Fruit fly (Drosophila melanogaster) whole organism, embryonic: ENCODE results near the gene CG7656.

Experiments
- ATbp ChIP-seq: fragments of 200-800 bp; sonication (Bioruptor generic); optimal IDR thresholded peaks from 2 replicates; lab custom pipeline; 2017; ENCODE audit warnings: missing biosample characterization, mild to moderate bottlenecking, missing genetic modification characterization, missing genetic modification reagents
- Adf1 ChIP-seq: fragments of 200-800 bp; sonication (Bioruptor generic); IDR thresholded peaks from 2 replicates; pipeline ENCODE4 v1.3.6; 2022; ENCODE audit warnings: missing biosample characterization, missing genetic modification characterization
- CG10274 ChIP-seq: fragments of 200-800 bp; sonication (Bioruptor generic); optimal IDR thresholded peaks from 3 replicates; lab custom pipeline; 2017; ENCODE audit warnings: missing biosample characterization, mild to moderate bottlenecking, missing genetic modification characterization
- CG15269 ChIP-seq: fragments of 200-800 bp; sonication (Bioruptor generic); optimal IDR thresholded peaks from 2 replicates; lab custom pipeline; 2018; ENCODE audit warnings: missing biosample characterization, mild to moderate bottlenecking, missing genetic modification characterization, moderate library complexity
- CG15514 ChIP-seq: fragments of 200-800 bp; sonication (Bioruptor generic); optimal IDR thresholded peaks from 3 replicates; lab custom pipeline; 2017; ENCODE audit warnings: missing biosample characterization, missing genetic modification characterization, mild to moderate bottlenecking, moderate library complexity, missing genetic modification reagents
- CG1602 ChIP-seq: fragments of 200-800 bp; sonication (Bioruptor generic); optimal IDR thresholded peaks from 3 replicates; lab custom pipeline; 2016; ENCODE audit warnings: missing biosample characterization, missing genetic modification characterization
- CG17328 ChIP-seq: fragments of 200-800 bp; sonication (Bioruptor generic); IDR thresholded peaks from 2 replicates; pipeline ENCODE4 v1.3.6; 2022; ENCODE audit warnings: missing biosample characterization, missing genetic modification characterization
- CG32767 ChIP-seq: fragments of 200-800 bp; sonication (Bioruptor generic); IDR thresholded peaks from 2 replicates; pipeline ENCODE4 v1.3.6; 2022; ENCODE audit warnings: missing biosample characterization, missing genetic modification characterization
- CG32772 ChIP-seq: fragments of 200-800 bp; sonication (Bioruptor generic); IDR thresholded peaks from 2 replicates; pipeline ENCODE4 v1.3.6; 2022; ENCODE audit warnings: missing biosample characterization, missing genetic modification characterization
- CG33557 ChIP-seq: fragments of 200-800 bp; sonication (Bioruptor generic); optimal IDR thresholded peaks from 2 replicates; lab custom pipeline; 2019; ENCODE audit warnings: missing biosample characterization, mild to moderate bottlenecking, missing genetic modification characterization, moderate library complexity
- CG3995 ChIP-seq: fragments of 200-800 bp; sonication (Bioruptor generic); optimal IDR thresholded peaks from 3 replicates; lab custom pipeline; 2016; ENCODE audit warnings: missing biosample characterization, missing genetic modification characterization
- CG4282 ChIP-seq: fragments of 200-800 bp; sonication (Bioruptor generic); optimal IDR thresholded peaks from 2 replicates; lab custom pipeline; 2016; ENCODE audit warnings: missing biosample characterization, missing genetic modification characterization
- CG6689 ChIP-seq: fragments of 200-800 bp; sonication (Bioruptor generic); IDR thresholded peaks from 2 replicates; pipeline ENCODE4 v1.3.6; 2022; ENCODE audit warnings: missing biosample characterization, missing genetic modification characterization
- CG6813 ChIP-seq: fragments of 200-800 bp; sonication (Bioruptor generic); optimal IDR thresholded peaks from 2 replicates; lab custom pipeline; 2017; ENCODE audit warnings: missing biosample characterization, missing genetic modification characterization, mild to moderate bottlenecking, moderate library complexity, missing genetic modification reagents
- Dip2 ChIP-seq: fragments of 200-800 bp; sonication (Bioruptor generic); IDR thresholded peaks from 2 replicates; pipeline ENCODE4 v1.3.6; 2022; ENCODE audit warnings: missing biosample characterization, missing genetic modification characterization
- Dp ChIP-seq: fragments of 200-800 bp; sonication (Bioruptor generic); optimal IDR thresholded peaks from 2 replicates; lab custom pipeline; 2018; ENCODE audit warnings: missing biosample characterization, mild to moderate bottlenecking, missing genetic modification characterization, moderate library complexity
- Hmr ChIP-seq: fragments of 200-800 bp; sonication (Bioruptor generic); optimal IDR thresholded peaks from 3 replicates; lab custom pipeline; 2017; ENCODE audit warnings: mild to moderate bottlenecking, missing biosample characterization, missing genetic modification reagents, missing genetic modification characterization
- Hr3 ChIP-seq: fragments of 200-800 bp; sonication (Bioruptor generic); optimal IDR thresholded peaks from 3 replicates; lab custom pipeline; 2016; ENCODE audit warnings: missing biosample characterization, missing genetic modification characterization
- Max ChIP-seq: fragments of 200-800 bp; sonication (Bioruptor generic); optimal IDR thresholded peaks from 2 replicates; lab custom pipeline; 2016; ENCODE audit warnings: missing biosample characterization, mild to moderate bottlenecking, missing genetic modification characterization
- Rfx ChIP-seq: fragments of 200-800 bp; sonication (Bioruptor generic); IDR thresholded peaks from 2 replicates; pipeline ENCODE4 v1.3.6; 2022; ENCODE audit warnings: missing biosample characterization, missing genetic modification characterization
- Rx ChIP-seq: fragments of 200-800 bp; sonication (Bioruptor generic); IDR thresholded peaks from 2 replicates; pipeline ENCODE4 v1.3.6; 2022; ENCODE audit warnings: missing biosample characterization, missing genetic modification characterization
- Six4 ChIP-seq: fragments of 200-800 bp; sonication (Bioruptor generic); optimal IDR thresholded peaks from 2 replicates; lab custom pipeline; 2016; ENCODE audit warnings: missing biosample characterization, missing genetic modification characterization
- Sox102F ChIP-seq: fragments of 200-800 bp; sonication (Bioruptor generic); optimal IDR thresholded peaks from 2 replicates; lab custom pipeline; 2018; ENCODE audit warnings: missing biosample characterization, mild to moderate bottlenecking, missing genetic modification characterization, moderate library complexity
- abd-A ChIP-seq: fragments of 200-800 bp; sonication (Bioruptor generic); optimal IDR thresholded peaks from 3 replicates; lab custom pipeline; 2019; ENCODE audit warnings: missing biosample characterization, mild to moderate bottlenecking, missing genetic modification characterization, moderate library complexity
- ac ChIP-seq: fragments of 200-800 bp; sonication (Bioruptor generic); optimal IDR thresholded peaks from 3 replicates; lab custom pipeline; 2017; ENCODE audit warnings: missing biosample characterization, mild to moderate bottlenecking, missing genetic modification characterization
- amos ChIP-seq: fragments of 200-800 bp; sonication (Bioruptor generic); IDR thresholded peaks from 2 replicates; pipeline ENCODE4 v1.3.6; 2022; ENCODE audit warnings: missing biosample characterization, missing genetic modification characterization; ENCODE audit not compliant: partially characterized antibody
- ara ChIP-seq: fragments of 200-800 bp; sonication (Bioruptor generic); IDR thresholded peaks from 2 replicates; pipeline ENCODE4 v1.3.6; 2022; ENCODE audit warnings: missing biosample characterization, missing genetic modification characterization
- az2 ChIP-seq: fragments of 200-800 bp; sonication (Bioruptor generic); optimal IDR thresholded peaks from 3 replicates; lab custom pipeline; 2016; ENCODE audit warnings: missing biosample characterization, missing genetic modification characterization
- bigmax ChIP-seq: fragments of 200-800 bp; sonication (Bioruptor generic); optimal IDR thresholded peaks from 2 replicates; lab custom pipeline; 2018; ENCODE audit warnings: missing biosample characterization, mild to moderate bottlenecking, missing genetic modification characterization
- cad ChIP-seq: fragments of >200 bp; optimal IDR thresholded peaks from 2 replicates; lab custom pipeline; 2017; ENCODE audit warnings: missing biosample characterization, missing genetic modification characterization
- cas ChIP-seq: fragments of 200-800 bp; sonication (Bioruptor generic); IDR thresholded peaks from 2 replicates; pipeline ENCODE4 v1.3.6; 2022; ENCODE audit warnings: missing biosample characterization, missing genetic modification characterization
- chm ChIP-seq: fragments of 200-800 bp; sonication (Bioruptor generic); IDR thresholded peaks from 2 replicates; pipeline ENCODE4 v1.3.6; 2022; ENCODE audit warnings: missing biosample characterization, missing genetic modification characterization
- crc ChIP-seq: fragments of 200-800 bp; sonication (Bioruptor generic); optimal IDR thresholded peaks from 2 replicates; lab custom pipeline; 2016; ENCODE audit warnings: missing biosample characterization, missing genetic modification characterization
- da ChIP-seq: fragments of 200-800 bp; sonication (Bioruptor generic); optimal IDR thresholded peaks from 2 replicates; lab custom pipeline; 2016; ENCODE audit warnings: missing biosample characterization, missing genetic modification characterization
- esg ChIP-seq: fragments of 200-800 bp; sonication (Bioruptor generic); conservative IDR thresholded peaks from 2 replicates; pipeline ENCODE4 v1.3.6; 2022; ENCODE audit warnings: missing biosample characterization, missing genetic modification characterization
- eyg ChIP-seq: fragments of 200-800 bp; sonication (Bioruptor generic); optimal IDR thresholded peaks from 3 replicates; lab custom pipeline; 2016; ENCODE audit warnings: missing biosample characterization, missing genetic modification characterization
- gem ChIP-seq: fragments of 200-800 bp; sonication (Bioruptor generic); optimal IDR thresholded peaks from 2 replicates; lab custom pipeline; 2019; ENCODE audit warnings: missing biosample characterization, mild to moderate bottlenecking, missing genetic modification characterization, moderate library complexity
- kah ChIP-seq: fragments of 200-800 bp; sonication (Bioruptor generic); optimal IDR thresholded peaks from 2 replicates; lab custom pipeline; 2018; ENCODE audit warnings: missing biosample characterization, mild to moderate bottlenecking, missing genetic modification characterization
- p53 ChIP-seq: fragments of 200-800 bp; sonication (Bioruptor generic); optimal IDR thresholded peaks from 2 replicates; lab custom pipeline; 2016; ENCODE audit warnings: missing biosample characterization, missing genetic modification characterization
- prd ChIP-seq, 3 experiments: fragments of >200 bp in 2 of 3; fragments of 200-800 bp in 1 of 3; sonication (Bioruptor generic) in 1 of 3; optimal IDR thresholded peaks in 2 of 3; IDR thresholded peaks in 1 of 3; 2 replicates in 2 of 3; 3 replicates in 1 of 3; pipeline versions ENCODE4 v1.3.6 to Lab custom; 2017 to 2022; ENCODE audit warnings: missing biosample characterization in 1 of 3, missing genetic modification characterization in 1 of 3
- pum ChIP-seq: fragments of 200-800 bp; sonication (Bioruptor generic); optimal IDR thresholded peaks from 2 replicates; lab custom pipeline; 2016; ENCODE audit warnings: missing biosample characterization, missing genetic modification characterization
- repo ChIP-seq: fragments of 200-800 bp; sonication (Bioruptor generic); optimal IDR thresholded peaks from 2 replicates; lab custom pipeline; 2016; ENCODE audit warnings: missing biosample characterization, missing genetic modification characterization
- row ChIP-seq: fragments of 200-800 bp; sonication (Bioruptor generic); IDR thresholded peaks from 3 replicates; pipeline ENCODE4 v1.3.6; 2022; ENCODE audit warnings: missing biosample characterization, missing genetic modification characterization
- schlank ChIP-seq: fragments of 200-800 bp; sonication (Bioruptor generic); optimal IDR thresholded peaks from 2 replicates; lab custom pipeline; 2018; ENCODE audit warnings: missing biosample characterization, mild to moderate bottlenecking, missing genetic modification characterization
- sens ChIP-seq: fragments of 200-800 bp; sonication (Bioruptor generic); peaks from one replicate; lab custom pipeline; 2016; ENCODE audit warnings: missing biosample characterization, missing genetic modification characterization
- seq ChIP-seq: fragments of 200-800 bp; sonication (Bioruptor generic); IDR thresholded peaks from 2 replicates; pipeline ENCODE4 v1.3.6; 2022; ENCODE audit warnings: missing biosample characterization, missing genetic modification characterization
- sima ChIP-seq: fragments of 200-800 bp; sonication (Bioruptor generic); optimal IDR thresholded peaks from 2 replicates; lab custom pipeline; 2016; ENCODE audit warnings: missing biosample characterization, missing genetic modification characterization
- slou ChIP-seq: fragments of 200-800 bp; sonication (Bioruptor generic); optimal IDR thresholded peaks from 3 replicates; lab custom pipeline; 2016; ENCODE audit warnings: missing biosample characterization, missing genetic modification characterization
- tio ChIP-seq: fragments of 200-800 bp; sonication (Bioruptor generic); optimal IDR thresholded peaks from 2 replicates; lab custom pipeline; 2017; ENCODE audit warnings: missing biosample characterization, missing genetic modification characterization, inconsistent platforms
- wek ChIP-seq: fragments of 200-800 bp; sonication (Bioruptor generic); optimal IDR thresholded peaks from 3 replicates; lab custom pipeline; 2018; ENCODE audit warnings: missing biosample characterization, mild to moderate bottlenecking, missing genetic modification characterization, moderate library complexity

The CG7656 gene

DNA sequence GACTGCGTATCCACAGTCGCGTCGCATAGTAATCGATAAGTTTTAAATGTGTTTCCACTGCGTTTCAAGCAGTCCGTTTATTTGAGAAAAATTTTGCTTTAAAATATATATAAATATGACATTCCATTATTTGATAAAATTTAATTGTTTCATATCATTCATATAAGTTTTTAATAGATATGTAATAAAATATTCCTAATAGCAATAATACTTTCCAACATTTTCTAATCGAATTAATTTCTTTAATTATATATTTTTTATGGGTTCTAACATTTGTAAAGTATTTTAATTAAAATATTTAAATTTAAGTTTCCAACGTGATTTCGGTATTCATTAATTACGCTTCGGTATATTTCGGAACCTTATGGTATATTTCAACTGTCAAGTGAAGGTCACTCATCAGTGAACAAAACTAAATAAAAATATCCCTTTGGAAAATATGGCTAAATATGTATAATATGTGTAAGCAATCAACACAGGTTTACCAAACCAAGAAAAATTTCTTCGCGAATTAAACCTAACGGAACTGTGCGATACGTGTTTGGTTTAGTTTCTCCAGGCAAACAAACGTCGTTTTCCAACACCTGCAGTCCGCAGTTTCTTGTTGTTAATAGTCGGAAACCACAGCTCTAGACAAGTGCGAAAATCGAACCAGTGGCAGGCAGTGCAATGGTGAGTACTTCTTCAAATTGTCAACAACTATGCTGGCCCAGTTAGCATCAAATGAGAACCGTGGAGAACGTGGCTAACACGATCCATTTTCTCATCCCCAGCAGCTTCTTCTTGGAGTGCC lies 24.7 kb downstream of the CG7656 start, which contains the start of the genes CG7739 and SCCRO:
CG7739 (minus strand) TSS at position 8 of the 793 bp plus-strand sequence.
SCCRO (plus strand) TSS at position 370 of the 793 bp plus-strand sequence.
- TF ChIP-seq crc (GFP tag; lab: Kevin White, UChicago) (no peak), CG3995 (GFP tag; lab: Kevin White, UChicago) (peak; percentile 93), cas (peak; percentile 78), Hmr (GFP tag; lab: Kevin White, UChicago) (peak; percentile 42), amos (GFP tag; lab: Robert Waterston, UW) (peak; percentile 71; the same call in 1 of the 2 replicates), Sox102F (no peak), CG15514 (GFP tag; lab: Kevin White, UChicago) (peak; percentile 71), Dip2 (GFP tag; lab: Robert Waterston, UW) (no peak), Max (GFP tag; lab: Kevin White, UChicago) (peak; percentile 18), prd (optimal IDR thresholded peaks at IDR 0.05; lab: Kevin White, UChicago) (no peak), prd (GFP tag; IDR thresholded peaks at IDR 0.05; lab: Robert Waterston, UW) (peak; percentile 51; the same call in 1 of the 3 replicates), kah (GFP tag; lab: Kevin White, UChicago) (no peak), gem (tag; lab: Kevin White, UChicago) (peak; percentile 83), pum (no peak), Hr3 (GFP tag; lab: Kevin White, UChicago) (peak; percentile 48), esg (GFP tag; lab: Robert Waterston, UW) (peak; percentile 35; the same call in 1 of the 2 replicates), sens (GFP tag; lab: Kevin White, UChicago) (peak; percentile 58), da (no peak), slou (GFP tag; lab: Kevin White, UChicago) (no peak), CG10274 (GFP tag; lab: Kevin White, UChicago) (no peak), CG17328 (GFP tag; lab: Robert Waterston, UW) (peak; percentile 65), CG33557 (GFP tag; lab: Kevin White, UChicago) (no peak), p53 (GFP tag; lab: Kevin White, UChicago) (no peak), abd-A (tag; lab: Kevin White, UChicago) (no peak), ara (GFP tag; lab: Robert Waterston, UW) (no peak), CG6689 (GFP tag; lab: Robert Waterston, UW) (peak; percentile 73), CG32767 (GFP tag; lab: Robert Waterston, UW) (peak; percentile 43; the same call in 1 of the 2 replicates), chm (peak; percentile 59; the same call in 1 of the 2 replicates), eyg (GFP tag; lab: Kevin White, UChicago) (no peak), Rfx (GFP tag; lab: Robert Waterston, UW) (peak; percentile 77), Six4 (GFP tag; lab: Kevin White, UChicago) (no peak), repo (no peak), cad (GFP tag; lab: Kevin White, UChicago) (no peak), CG6813 (no peak), seq (no peak), Dp (GFP tag; lab: Kevin White, UChicago) (peak; percentile 17), CG1602 (GFP tag; lab: Kevin White, UChicago) (peak; percentile 56), Adf1 (peak; percentile 47), CG15269 (peak; percentile 76), bigmax (no peak), Rx (GFP tag; lab: Robert Waterston, UW) (peak; percentile 52; the same call in 1 of the 2 replicates), sima (GFP tag; lab: Kevin White, UChicago) (no peak), row (GFP tag; lab: Robert Waterston, UW) (peak; percentile 66), CG4282 (GFP tag; lab: Kevin White, UChicago) (no peak), tio (no peak), ac (GFP tag; lab: Kevin White, UChicago) (no peak), CG32772 (GFP tag; lab: Robert Waterston, UW) (peak; percentile 58), ATbp (GFP tag; lab: Kevin White, UChicago) (no peak), az2 (GFP tag; lab: Kevin White, UChicago) (peak; percentile 15), schlank (no peak), wek (GFP tag; lab: Kevin White, UChicago) (no peak)
